Worm (Caenorhabditis elegans): Measurements from ENCODE around the gene let-721.

let-721 gene

ce11 chrIII:6447521-6447920, 814 bp upstream of the let-721 start (continued):
- TF ChIP-seq Y116A8C.19 (tag; optimal IDR thresholded peaks at IDR 0.05; ENCODE audit: borderline replicate concordance) (no peak), nhr-76 (tag; optimal IDR thresholded peaks at IDR 0.05) (no peak), F16B12.6 (tag; optimal IDR thresholded peaks at IDR 0.05) (no peak), unc-86 (tag; optimal IDR thresholded peaks at IDR 0.05) (no peak), nhr-11 (tag; optimal IDR thresholded peaks at IDR 0.05) (peak; percentile 34), mef-2 (tag; optimal IDR thresholded peaks at IDR 0.05) (no peak), ztf-11 (tag; optimal IDR thresholded peaks at IDR 0.05) (no peak), elt-3 (tag; optimal IDR thresholded peaks at IDR 0.05) (peak in 1 of 6 experiments; percentile 49), lin-39 (tag; optimal IDR thresholded peaks at IDR 0.05) (no peak), nhr-77 (tag; optimal IDR thresholded peaks at IDR 0.05) (no peak), lin-13 (GFP tag; optimal IDR thresholded peaks at IDR 0.05) (peak; percentile 27), C16A3.4 (tag; optimal IDR thresholded peaks at IDR 0.05) (peak; percentile 16), ama-1 (optimal IDR thresholded peaks at IDR 0.05) (no peak), jun-1 (tag; optimal IDR thresholded peaks at IDR 0.05) (no peak), pax-3 (tag; optimal IDR thresholded peaks at IDR 0.05) (no peak), C34B4.2 (tag; optimal IDR thresholded peaks at IDR 0.05) (no peak), unc-30 (tag; optimal IDR thresholded peaks at IDR 0.05) (no peak), nhr-12 (tag; optimal IDR thresholded peaks at IDR 0.05) (no peak), skn-1 (tag; optimal IDR thresholded peaks at IDR 0.05) (no peak), mdl-1 (tag; optimal IDR thresholded peaks at IDR 0.05) (peak in 1 of 2 experiments; percentile 66), tbx-2 (tag; optimal IDR thresholded peaks at IDR 0.05) (peak; percentile 12), hlh-17 (GFP tag; optimal IDR thresholded peaks at IDR 0.05; ENCODE audit: borderline replicate concordance) (no peak), vab-15 (tag; optimal IDR thresholded peaks at IDR 0.05) (no peak), grh-1 (GFP tag; IDR thresholded peaks at IDR 0.05) (no peak), ceh-90 (tag; optimal IDR thresholded peaks at IDR 0.05) (no peak), lin-15B (tag; optimal IDR thresholded peaks at IDR 0.05) (no peak), ces-1 (GFP tag; optimal IDR thresholded peaks at IDR 0.05) (no peak), ztf-4 (tag; optimal IDR thresholded peaks at IDR 0.05) (peak; percentile 62), unc-62 (GFP tag; optimal IDR thresholded peaks at IDR 0.05) (no peak), C04F5.9 (tag; optimal IDR thresholded peaks at IDR 0.05) (no peak), lir-3 (tag; optimal IDR thresholded peaks at IDR 0.05; ENCODE audit: poor library complexity) (no peak), elt-2 (tag; optimal IDR thresholded peaks at IDR 0.05) (peak; percentile 63), sptf-1 (tag; optimal IDR thresholded peaks at IDR 0.05) (no peak), nhr-90 (tag; optimal IDR thresholded peaks at IDR 0.05; ENCODE audit: poor library complexity) (peak; percentile 45), hlh-4 (tag; optimal IDR thresholded peaks at IDR 0.05) (no peak), unc-98 (GFP tag; IDR thresholded peaks at IDR 0.05) (no peak), xbp-1 (tag; optimal IDR thresholded peaks at IDR 0.05) (no peak), unc-130 (tag; optimal IDR thresholded peaks at IDR 0.05) (no peak), nhr-47 (tag; optimal IDR thresholded peaks at IDR 0.05) (no peak), fos-1 (tag; optimal IDR thresholded peaks at IDR 0.05) (no peak), ceh-8 (GFP tag; optimal IDR thresholded peaks at IDR 0.05) (no peak), alr-1 (tag; optimal IDR thresholded peaks at IDR 0.05; ENCODE audit: borderline replicate concordance) (no peak), pqm-1 (tag; optimal IDR thresholded peaks at IDR 0.05) (no peak), ceh-88 (GFP tag; IDR thresholded peaks at IDR 0.05) (no peak), snpc-4 (tag; optimal IDR thresholded peaks at IDR 0.05) (no peak), fkh-4 (tag; optimal IDR thresholded peaks at IDR 0.05; ENCODE audit: borderline replicate concordance) (no peak), lsy-2 (tag; optimal IDR thresholded peaks at IDR 0.05) (peak in 1 of 2 experiments; percentile 32), lin-35 (GFP tag; optimal IDR thresholded peaks at IDR 0.05) (peak; percentile 13 to 49), blmp-1 (tag; optimal IDR thresholded peaks at IDR 0.05) (peak; percentile 69)

Data from whole organism, L1 larva.